Worm (Caenorhabditis elegans): ENCODE measurements around the gene Y52E8A.1.

DNA sequence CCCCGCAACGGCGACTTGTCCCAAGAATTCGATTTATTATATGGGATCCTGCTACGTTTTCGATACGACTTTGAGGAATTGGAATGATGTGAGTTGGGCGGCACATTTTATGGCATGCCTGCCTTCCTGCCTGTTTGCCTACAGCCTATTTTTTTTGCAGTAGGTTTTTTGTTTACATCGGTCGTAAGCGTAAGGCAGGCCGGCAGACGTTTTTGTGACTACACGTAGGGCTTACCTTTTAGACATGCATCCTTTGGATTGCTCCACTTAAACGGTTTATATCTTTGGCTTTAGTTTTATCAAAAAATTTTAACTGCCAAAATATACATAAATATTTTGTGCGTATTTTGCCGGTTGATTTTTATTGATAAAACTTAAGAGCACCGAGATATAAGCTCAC, 37.4 kb downstream of the Y52E8A.1 start:
- TF ChIP-seq fkh-2 (tag; optimal IDR thresholded peaks at IDR 0.05), result no peak
- no peak for TF ChIP-seq unc-62 (GFP tag; optimal IDR thresholded peaks at IDR 0.05)
- no peak for TF ChIP-seq ztf-11 (tag; optimal IDR thresholded peaks at IDR 0.05)
- no peak for TF ChIP-seq nhr-43 (tag; optimal IDR thresholded peaks at IDR 0.05; ENCODE audit: poor library complexity, severe bottlenecking)

Measured in whole organism, L3 larva.